Worm (Caenorhabditis elegans): Measurements from ENCODE around the gene F38A5.6.
"Not testable (repeated sequence)": the region's sequence is repeated elsewhere in the genome, so short reads cannot be mapped to it uniquely, and the experiment has no call there.

DNA sequence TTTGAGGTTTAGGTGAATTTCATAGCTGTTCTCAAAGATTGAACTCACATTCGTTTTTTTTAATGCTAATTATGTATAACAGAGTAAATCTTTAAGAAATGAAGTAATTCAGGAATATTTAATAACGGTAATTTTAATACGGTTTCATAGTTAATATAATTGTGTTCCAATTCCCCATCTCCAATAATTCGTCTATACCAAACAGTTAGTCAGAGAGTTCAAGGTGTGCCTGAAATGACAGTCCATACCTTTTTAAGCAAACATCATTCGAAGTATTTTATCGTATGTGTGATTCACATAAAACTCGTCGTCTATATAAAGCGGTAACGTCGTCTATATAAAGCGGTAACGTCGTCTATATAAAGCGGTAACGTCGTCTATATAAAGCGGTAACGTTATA lies 1.5 kb upstream of the F38A5.6 start, which contains the start of gene nspb-5:
- TF ChIP-seq tra-4, ets-7, B0310.2 (tag; optimal IDR thresholded peaks at IDR 0.05): not testable (repeated sequence)

Data from whole organism, early embryonic.